Worm (Caenorhabditis elegans): ENCODE data around the gene smi-1.

DNA sequence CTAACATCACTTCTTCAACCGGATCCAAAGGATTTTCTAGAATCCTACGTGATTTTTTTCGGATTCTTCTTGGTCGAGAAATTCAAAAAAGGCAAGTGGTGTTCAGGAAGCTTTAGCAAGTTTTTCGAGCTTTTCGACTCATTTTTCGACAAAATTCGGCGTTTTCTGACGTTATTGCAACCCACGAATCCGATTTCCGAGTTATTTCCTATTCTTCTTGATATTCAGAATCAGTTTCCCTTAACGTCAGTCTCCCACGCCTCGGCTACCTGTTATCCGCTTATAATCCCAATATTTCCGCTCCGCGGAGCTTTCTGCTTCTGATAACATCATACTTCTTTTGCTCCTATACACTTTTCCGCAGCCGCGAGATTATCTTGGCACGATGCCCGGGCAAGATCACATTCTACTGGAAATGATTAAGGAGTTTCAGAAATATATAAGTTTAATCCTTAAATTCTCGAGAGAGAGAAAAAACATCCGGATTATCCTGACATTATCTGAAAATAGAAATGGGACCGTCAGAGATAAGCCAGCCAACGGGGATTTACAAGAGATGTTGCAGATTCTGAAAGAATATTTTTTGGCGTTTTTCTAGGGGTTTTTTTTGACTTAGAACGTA is 40.3 kb downstream of the smi-1 start:
- TF ChIP-seq W03F9.2 (tag; optimal IDR thresholded peaks at IDR 0.05) (no peak), dao-5 (tag; optimal IDR thresholded peaks at IDR 0.05) (no peak), him-1 (tag; optimal IDR thresholded peaks at IDR 0.05) (no peak)

All from whole organism, L4/young adult.